Worm (Caenorhabditis elegans): ENCODE data around the gene srj-24.

Gene srj-24

ce11 chrV:774875-775359 is 36.2 kb upstream of the srj-24 start, which contains the start of gene srbc-58:
srbc-58 (plus strand) TSS chrV:774995.
- TF ChIP-seq zag-1 (tag; optimal IDR thresholded peaks at IDR 0.05) (no peak), tbx-2 (tag; optimal IDR thresholded peaks at IDR 0.05) (peak; percentile 16), elt-2 (tag; optimal IDR thresholded peaks at IDR 0.05) (peak; percentile 21), nhr-23 (tag; optimal IDR thresholded peaks at IDR 0.05) (no peak), lin-15B (tag; optimal IDR thresholded peaks at IDR 0.05) (no peak), pha-4 (tag; optimal IDR thresholded peaks at IDR 0.05) (peak; percentile 21), nhr-237 (tag; optimal IDR thresholded peaks at IDR 0.05) (no peak), nhr-25 (tag; optimal IDR thresholded peaks at IDR 0.05) (peak; percentile 25), ama-1 (optimal IDR thresholded peaks at IDR 0.05) (peak; percentile 93), R02D3.7 (tag; optimal IDR thresholded peaks at IDR 0.05) (peak; percentile 54)

- TF ChIP-seq elt-2 (tag; optimal IDR thresholded peaks at IDR 0.05) = no peak
- no peak for TF ChIP-seq unc-62 (GFP tag; optimal IDR thresholded peaks at IDR 0.05)
- TF ChIP-seq egl-5 (tag; optimal IDR thresholded peaks at IDR 0.05) = no peak
- no peak for TF ChIP-seq nhr-43 (tag; optimal IDR thresholded peaks at IDR 0.05; ENCODE audit: poor library complexity, severe bottlenecking)
- no peak for TF ChIP-seq lin-15B (tag; optimal IDR thresholded peaks at IDR 0.05)
These were observed 35.7 kb upstream of the srj-24 start for ce11 chrV:774341-774740.

DNA sequence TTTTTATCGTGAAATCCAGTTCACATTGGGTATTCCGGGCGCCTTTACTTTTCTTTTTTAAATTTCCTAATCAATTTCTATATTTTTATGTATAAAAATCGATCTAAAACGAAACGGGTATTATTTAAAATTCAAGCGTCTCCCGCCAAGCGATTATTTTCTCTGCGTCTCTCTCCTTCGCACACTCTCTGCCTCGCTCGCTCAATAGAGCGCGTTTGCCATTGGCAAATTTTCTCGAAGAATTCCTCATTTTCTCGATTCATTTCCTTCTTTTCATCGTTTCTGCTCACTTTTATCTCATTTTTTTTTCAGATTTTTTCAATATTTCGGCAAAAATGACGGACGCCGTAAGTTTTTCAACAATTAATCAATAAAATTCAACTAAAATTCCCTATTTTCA is 34.6 kb upstream of the srj-24 start, which contains the start of gene sti-1:
Gene sti-1, plus strand, starts transcription at position 263 of the 400 bp plus-strand sequence.
- TF ChIP-seq fkh-2 (tag; optimal IDR thresholded peaks at IDR 0.05) = no peak
- no peak for TF ChIP-seq aly-2 (tag; optimal IDR thresholded peaks at IDR 0.05)
- no peak for TF ChIP-seq unc-62 (GFP tag; optimal IDR thresholded peaks at IDR 0.05)
- no peak for TF ChIP-seq ztf-4 (tag; optimal IDR thresholded peaks at IDR 0.05)
- peak; percentile 89 for TF ChIP-seq pha-4 (tag; optimal IDR thresholded peaks at IDR 0.05)
- peak; percentile 63 for TF ChIP-seq pqm-1 (tag; optimal IDR thresholded peaks at IDR 0.05)
- peak; percentile 85 for TF ChIP-seq lin-15B (tag; optimal IDR thresholded peaks at IDR 0.05)
- TF ChIP-seq eor-1 (tag; optimal IDR thresholded peaks at IDR 0.05) = peak in 1 of 2 experiments; percentile 8
- TF ChIP-seq nhr-11 (tag; optimal IDR thresholded peaks at IDR 0.05) = no peak
- TF ChIP-seq nhr-28 (tag; optimal IDR thresholded peaks at IDR 0.05) = peak; percentile 1
- peak; percentile 35 for TF ChIP-seq skn-1 (tag; optimal IDR thresholded peaks at IDR 0.05)
- TF ChIP-seq elt-1 (tag; optimal IDR thresholded peaks at IDR 0.05) = no peak
- TF ChIP-seq nhr-25 (tag; optimal IDR thresholded peaks at IDR 0.05) = peak; percentile 73
- peak; percentile 72 for TF ChIP-seq ceh-28 (tag; optimal IDR thresholded peaks at IDR 0.05)
- peak; percentile 70 for TF ChIP-seq R02D3.7 (tag; optimal IDR thresholded peaks at IDR 0.05)
- peak; percentile 42 for TF ChIP-seq elt-2 (tag; optimal IDR thresholded peaks at IDR 0.05)
- no peak for TF ChIP-seq tbx-2 (tag; optimal IDR thresholded peaks at IDR 0.05)
- peak; percentile 45 for TF ChIP-seq lsy-12 (tag; optimal IDR thresholded peaks at IDR 0.05)
- TF ChIP-seq nhr-67 (tag; optimal IDR thresholded peaks at IDR 0.05) = no peak
- peak; percentile 20 for TF ChIP-seq nhr-76 (tag; optimal IDR thresholded peaks at IDR 0.05)
- no peak for TF ChIP-seq ceh-16 (tag; optimal IDR thresholded peaks at IDR 0.05)
- TF ChIP-seq daf-12 (tag; optimal IDR thresholded peaks at IDR 0.05) = no peak
- TF ChIP-seq egl-27 (tag; optimal IDR thresholded peaks at IDR 0.05) = no peak
- peak; percentile 92 for TF ChIP-seq nfya-1 (tag; optimal IDR thresholded peaks at IDR 0.05; ENCODE audit: insufficient read depth)
- TF ChIP-seq nhr-23 (tag; optimal IDR thresholded peaks at IDR 0.05) = peak; percentile 90
- no peak for TF ChIP-seq nhr-237 (tag; optimal IDR thresholded peaks at IDR 0.05)
- peak; percentile 20 for TF ChIP-seq ceh-82 (tag; optimal IDR thresholded peaks at IDR 0.05)
- no peak for TF ChIP-seq nhr-12 (tag; optimal IDR thresholded peaks at IDR 0.05)
- no peak for TF ChIP-seq elt-3 (tag; optimal IDR thresholded peaks at IDR 0.05)
- TF ChIP-seq fkh-10 (GFP tag; optimal IDR thresholded peaks at IDR 0.05) = no peak
- no peak for TF ChIP-seq ceh-9 (tag; optimal IDR thresholded peaks at IDR 0.05)
- no peak for TF ChIP-seq mdl-1 (tag; optimal IDR thresholded peaks at IDR 0.05)
- TF ChIP-seq zag-1 (tag; optimal IDR thresholded peaks at IDR 0.05) = no peak
- TF ChIP-seq ztf-11 (tag; optimal IDR thresholded peaks at IDR 0.05) = no peak
- TF ChIP-seq hmg-11 (tag; optimal IDR thresholded peaks at IDR 0.05) = peak; percentile 64
- peak; percentile 94 for TF ChIP-seq egl-5 (tag; optimal IDR thresholded peaks at IDR 0.05)
- peak; percentile 65 for TF ChIP-seq jun-1 (tag; optimal IDR thresholded peaks at IDR 0.05)
- peak; percentile 73 for TF ChIP-seq snpc-4 (tag; optimal IDR thresholded peaks at IDR 0.05)
- no peak for TF ChIP-seq unc-39 (tag; optimal IDR thresholded peaks at IDR 0.05)
- TF ChIP-seq nhr-77 (tag; optimal IDR thresholded peaks at IDR 0.05) = peak; percentile 76
- peak; percentile 83 for TF ChIP-seq lin-39 (tag; optimal IDR thresholded peaks at IDR 0.05)
- peak; percentile 68 for TF ChIP-seq nhr-43 (tag; optimal IDR thresholded peaks at IDR 0.05; ENCODE audit: poor library complexity, severe bottlenecking)
- TF ChIP-seq sea-2 (GFP tag; optimal IDR thresholded peaks at IDR 0.05) = no peak
- no peak for TF ChIP-seq mml-1 (tag; optimal IDR thresholded peaks at IDR 0.05)
- TF ChIP-seq ama-1 (optimal IDR thresholded peaks at IDR 0.05) = peak; percentile 4

All from whole organism, L3 larva.